Fruit fly (Drosophila melanogaster) whole organism, prepupa: Measurements from ENCODE around the gene Drak.

Experiments used
- Blimp-1 ChIP-seq: fragments of 200-800 bp; sonication (Bioruptor generic); optimal IDR thresholded peaks from 3 replicates; lab custom pipeline; 2017; ENCODE audit warnings: missing biosample characterization, missing genetic modification characterization, mild to moderate bottlenecking, moderate library complexity, missing genetic modification reagents
- CG10669 ChIP-seq: fragments of 200-800 bp; sonication (Bioruptor generic); optimal IDR thresholded peaks from 3 replicates; lab custom pipeline; 2018; ENCODE audit warnings: missing biosample characterization, mild to moderate bottlenecking, missing genetic modification characterization, moderate library complexity
- CG11294 ChIP-seq: fragments of 200-800 bp; sonication (Bioruptor generic); IDR thresholded peaks from 2 replicates; pipeline ENCODE4 v1.3.6; 2022; ENCODE audit warnings: missing biosample characterization, missing genetic modification characterization
- CG11762 ChIP-seq: fragments of 200-800 bp; sonication (Bioruptor generic); optimal IDR thresholded peaks from 3 replicates; lab custom pipeline; 2016; ENCODE audit warnings: missing biosample characterization, missing genetic modification characterization; ENCODE audit not compliant: insufficient read depth
- CG15336 ChIP-seq: fragments of 200-800 bp; sonication (Bioruptor generic); IDR thresholded peaks from 2 replicates; pipeline ENCODE4 v1.3.6; 2022; ENCODE audit warnings: missing biosample characterization, missing genetic modification characterization
- CG1621 ChIP-seq: fragments of 200-800 bp; sonication (Bioruptor generic); optimal IDR thresholded peaks from 3 replicates; lab custom pipeline; 2018; ENCODE audit warnings: missing biosample characterization, mild to moderate bottlenecking, missing genetic modification characterization
- CG16779 ChIP-seq: fragments of 200-800 bp; sonication (Bioruptor generic); optimal IDR thresholded peaks from 3 replicates; lab custom pipeline; 2017; ENCODE audit warnings: missing biosample characterization, mild to moderate bottlenecking, missing genetic modification characterization
- CG31627 ChIP-seq: fragments of 200-800 bp; sonication (Bioruptor generic); optimal IDR thresholded peaks from 3 replicates; lab custom pipeline; 2016; ENCODE audit warnings: missing biosample characterization, missing genetic modification characterization
- CG32006 ChIP-seq: fragments of 200-800 bp; sonication (Bioruptor generic); optimal IDR thresholded peaks from 3 replicates; lab custom pipeline; 2017; ENCODE audit warnings: missing biosample characterization, mild to moderate bottlenecking, missing genetic modification characterization
- CG3919 ChIP-seq: fragments of 200-800 bp; sonication (Bioruptor generic); optimal IDR thresholded peaks from 3 replicates; lab custom pipeline; 2016; ENCODE audit warnings: missing biosample characterization, missing genetic modification characterization
- CG6163 ChIP-seq: fragments of 200-800 bp; sonication (Bioruptor generic); IDR thresholded peaks from 3 replicates; pipeline ENCODE4 v1.3.6; 2022; ENCODE audit warnings: missing biosample characterization, missing genetic modification characterization
- CG6276 ChIP-seq: fragments of 200-800 bp; sonication (Bioruptor generic); optimal IDR thresholded peaks from 2 replicates; lab custom pipeline; 2017; ENCODE audit warnings: missing biosample characterization, mild to moderate bottlenecking, missing genetic modification characterization
- CG6792 ChIP-seq: fragments of 200-800 bp; sonication (Bioruptor generic); optimal IDR thresholded peaks from 3 replicates; lab custom pipeline; 2016; ENCODE audit warnings: missing biosample characterization, missing genetic modification characterization
- CG6808 ChIP-seq: fragments of 200-800 bp; sonication (Bioruptor generic); optimal IDR thresholded peaks from 3 replicates; lab custom pipeline; 2017; ENCODE audit warnings: missing biosample characterization, missing genetic modification characterization, mild to moderate bottlenecking, moderate library complexity, missing genetic modification reagents
- CG7368 ChIP-seq: fragments of 200-800 bp; sonication (Bioruptor generic); optimal IDR thresholded peaks from 3 replicates; lab custom pipeline; 2016; ENCODE audit warnings: missing biosample characterization, missing genetic modification characterization
- Eip78C ChIP-seq: fragments of 200-800 bp; sonication (Bioruptor generic); peaks from one replicate; lab custom pipeline; 2016; ENCODE audit warnings: missing biosample characterization, missing genetic modification characterization
- Eip93F ChIP-seq: fragments of 200-800 bp; sonication (Bioruptor generic); optimal IDR thresholded peaks from 2 replicates; lab custom pipeline; 2016; ENCODE audit warnings: missing biosample characterization, mild to moderate bottlenecking, missing genetic modification characterization
- Ets21C ChIP-seq: fragments of 200-800 bp; sonication (Bioruptor generic); optimal IDR thresholded peaks from 3 replicates; lab custom pipeline; 2016; ENCODE audit warnings: missing biosample characterization, missing genetic modification characterization
- Gug ChIP-seq: fragments of 200-800 bp; sonication (Bioruptor generic); IDR thresholded peaks from 2 replicates; pipeline ENCODE4 v1.3.6; 2022; ENCODE audit warnings: missing biosample characterization, missing genetic modification characterization
- Hr38 ChIP-seq: sonication (Bioruptor generic); optimal IDR thresholded peaks from 2 replicates; lab custom pipeline; 2016; ENCODE audit warnings: missing biosample characterization, missing genetic modification characterization
- Hr4 ChIP-seq: fragments of 200-800 bp; sonication (Bioruptor generic); optimal IDR thresholded peaks from 3 replicates; lab custom pipeline; 2016; ENCODE audit warnings: missing biosample characterization, missing genetic modification characterization
- Lpt ChIP-seq: fragments of 200-800 bp; sonication (Bioruptor generic); optimal IDR thresholded peaks from 3 replicates; lab custom pipeline; 2016; ENCODE audit warnings: missing biosample characterization, missing genetic modification characterization
- Met ChIP-seq: fragments of 200-800 bp; sonication (Bioruptor generic); optimal IDR thresholded peaks from 3 replicates; lab custom pipeline; 2016; ENCODE audit warnings: missing biosample characterization, missing genetic modification characterization
- OdsH ChIP-seq: fragments of 200-800 bp; sonication (Bioruptor generic); optimal IDR thresholded peaks from 3 replicates; lab custom pipeline; 2016; ENCODE audit warnings: missing biosample characterization, missing genetic modification characterization
- Smox ChIP-seq: fragments of 200-800 bp; sonication (Bioruptor generic); optimal IDR thresholded peaks from 3 replicates; lab custom pipeline; 2016; ENCODE audit warnings: missing biosample characterization, missing genetic modification characterization
- Sox102F ChIP-seq: fragments of 200-800 bp; sonication (Bioruptor generic); optimal IDR thresholded peaks from 2 replicates; lab custom pipeline; 2016; ENCODE audit warnings: missing biosample characterization, mild to moderate bottlenecking, missing genetic modification characterization
- Sox14 ChIP-seq: fragments of 200-800 bp; sonication (Bioruptor generic); optimal IDR thresholded peaks from 3 replicates; lab custom pipeline; 2016; ENCODE audit warnings: missing biosample characterization, missing genetic modification characterization
- achi ChIP-seq: fragments of 200-800 bp; sonication (Bioruptor generic); optimal IDR thresholded peaks from 3 replicates; lab custom pipeline; 2016; ENCODE audit warnings: missing biosample characterization, missing genetic modification characterization
- cyc ChIP-seq: fragments of 200-800 bp; sonication (Bioruptor generic); optimal IDR thresholded peaks from 3 replicates; lab custom pipeline; 2016; ENCODE audit warnings: missing biosample characterization, missing genetic modification characterization
- dac ChIP-seq: fragments of 200-800 bp; sonication (Bioruptor generic); optimal IDR thresholded peaks from 2 replicates; lab custom pipeline; 2017; ENCODE audit warnings: missing biosample characterization, mild to moderate bottlenecking, missing genetic modification characterization
- dsx ChIP-seq: fragments of 200-800 bp; optimal IDR thresholded peaks from 3 replicates; lab custom pipeline; 2019; ENCODE audit warnings: missing biosample characterization, mild to moderate bottlenecking, missing genetic modification characterization, moderate library complexity; ENCODE audit not compliant: poor library complexity, severe bottlenecking
- eg ChIP-seq: fragments of 200-800 bp; sonication (Bioruptor generic); IDR thresholded peaks from 3 replicates; pipeline ENCODE4 v1.3.6; 2022; ENCODE audit warnings: missing biosample characterization, missing genetic modification characterization
- esn ChIP-seq: fragments of 200-800 bp; sonication (Bioruptor generic); optimal IDR thresholded peaks from 2 replicates; lab custom pipeline; 2016; ENCODE audit warnings: missing biosample characterization, mild to moderate bottlenecking, missing genetic modification characterization, moderate library complexity
- fd59A ChIP-seq: fragments of 200-800 bp; sonication (Bioruptor generic); optimal IDR thresholded peaks from 2 replicates; lab custom pipeline; 2017; ENCODE audit warnings: missing biosample characterization, mild to moderate bottlenecking, missing genetic modification characterization, missing genetic modification reagents
- fd85E ChIP-seq: fragments of 200-800 bp; sonication (Bioruptor generic); optimal IDR thresholded peaks from 3 replicates; lab custom pipeline; 2016; ENCODE audit warnings: missing biosample characterization, missing genetic modification characterization
- fkh ChIP-seq: fragments of 200-800 bp; sonication (Bioruptor generic); optimal IDR thresholded peaks from 3 replicates; lab custom pipeline; 2017; ENCODE audit warnings: missing biosample characterization, mild to moderate bottlenecking, missing genetic modification characterization, moderate library complexity
- lz ChIP-seq: fragments of 200-800 bp; sonication (Bioruptor generic); optimal IDR thresholded peaks from 3 replicates; lab custom pipeline; 2016; ENCODE audit warnings: missing biosample characterization, missing genetic modification characterization
- net ChIP-seq: fragments of 200-800 bp; sonication (Bioruptor generic); optimal IDR thresholded peaks from 3 replicates; lab custom pipeline; 2016; ENCODE audit warnings: missing biosample characterization, missing genetic modification characterization
- pdm3 ChIP-seq: fragments of 200-800 bp; sonication (Bioruptor generic); optimal IDR thresholded peaks from 3 replicates; lab custom pipeline; 2016; ENCODE audit warnings: missing biosample characterization, missing genetic modification characterization
- spab ChIP-seq: fragments of 200-800 bp; sonication (Bioruptor generic); optimal IDR thresholded peaks from 2 replicates; lab custom pipeline; 2017; ENCODE audit warnings: missing biosample characterization, mild to moderate bottlenecking, missing genetic modification characterization, missing genetic modification reagents
- ss ChIP-seq, 2 experiments: fragments of 200-800 bp; sonication (Bioruptor generic); optimal IDR thresholded peaks; 2 replicates in 1 of 2; 3 replicates in 1 of 2; lab custom pipeline; 2017 to 2018; ENCODE audit warnings: mild to moderate bottlenecking in 2 of 2, missing biosample characterization in 2 of 2, missing genetic modification characterization in 2 of 2, moderate library complexity in 1 of 2
- topi ChIP-seq: fragments of 200-800 bp; sonication (Bioruptor generic); optimal IDR thresholded peaks from 3 replicates; lab custom pipeline; 2016; ENCODE audit warnings: missing biosample characterization, missing genetic modification characterization
- vri ChIP-seq: fragments of 200-800 bp; sonication (Bioruptor generic); optimal IDR thresholded peaks from 3 replicates; lab custom pipeline; 2016; ENCODE audit warnings: missing biosample characterization, mild to moderate bottlenecking, missing genetic modification characterization

The Drak gene

DNA sequence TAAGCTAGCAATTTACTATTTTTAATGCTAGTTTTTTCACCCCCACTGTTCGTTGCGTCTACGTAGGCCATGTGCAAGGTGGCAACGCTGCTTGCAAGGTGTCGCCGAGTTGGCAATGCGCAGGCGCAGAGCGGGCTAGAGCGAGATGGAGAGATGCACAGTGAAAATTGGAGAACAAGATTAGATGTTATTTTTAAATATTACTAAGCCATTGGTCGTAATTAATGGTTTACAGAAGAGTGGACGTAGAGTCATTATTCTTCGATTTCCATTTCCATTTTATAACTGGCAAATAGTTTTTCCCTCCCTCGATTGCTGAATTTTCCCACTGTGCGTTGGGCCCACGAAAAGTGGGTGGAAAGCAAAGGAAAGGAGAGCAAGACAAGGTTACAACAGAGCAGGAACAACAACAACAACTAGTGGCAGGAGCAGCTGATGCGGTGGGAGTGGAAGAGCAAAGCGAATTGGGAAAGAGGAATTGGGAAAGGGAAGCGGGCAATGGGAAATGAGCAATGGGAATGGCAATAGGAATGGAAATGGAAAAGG, 40.0 kb upstream of the Drak start (continued):
- peak; percentile 77 for TF ChIP-seq OdsH (GFP tag; lab: Kevin White, UChicago)
- TF ChIP-seq Gug (GFP tag; lab: Robert Waterston, UW) = peak; percentile 90
- TF ChIP-seq CG16779 (tag; lab: Kevin White, UChicago) = peak; percentile 82
- TF ChIP-seq achi = peak; percentile 86
- TF ChIP-seq Ets21C (GFP tag; lab: Kevin White, UChicago) = peak; percentile 56
- TF ChIP-seq vri (GFP tag; lab: Kevin White, UChicago) = peak; percentile 57
- TF ChIP-seq CG11294 (GFP tag; lab: Robert Waterston, UW) = peak; percentile 80
- TF ChIP-seq CG6163 (GFP tag; lab: Robert Waterston, UW) = peak; percentile 96
- TF ChIP-seq net (GFP tag; lab: Kevin White, UChicago) = peak; percentile 88
- TF ChIP-seq topi = peak; percentile 80
- peak; percentile 77 for TF ChIP-seq esn (GFP tag; lab: Kevin White, UChicago)
- peak; percentile 63 for TF ChIP-seq fd59A (GFP tag; lab: Kevin White, UChicago)
- TF ChIP-seq Eip93F (GFP tag; lab: Kevin White, UChicago) = no peak
- TF ChIP-seq ss (GFP tag; optimal IDR thresholded peaks at IDR 0.05; lab: Kevin White, UChicago) = peak; percentile 68 to 77
- peak; percentile 70 for TF ChIP-seq cyc (GFP tag; lab: Kevin White, UChicago)
- TF ChIP-seq dsx (GFP tag; lab: Kevin White, UChicago) = peak; percentile 85
- no peak for TF ChIP-seq Hr38
- no peak for TF ChIP-seq Blimp-1 (GFP tag; lab: Kevin White, UChicago)
- peak; percentile 80 for TF ChIP-seq CG1621
- peak; percentile 74 for TF ChIP-seq spab (GFP tag; lab: Kevin White, UChicago)
- peak; percentile 69 for TF ChIP-seq Smox (GFP tag; lab: Kevin White, UChicago)
- TF ChIP-seq CG6808 = peak; percentile 68

dm6 chrX:11453638-11454037, 39.3 kb upstream of the Drak start:
- TF ChIP-seq CG31627 (no peak), Sox102F (GFP tag; lab: Kevin White, UChicago) (no peak), CG16779 (tag; lab: Kevin White, UChicago) (no peak), topi (no peak), CG10669 (no peak)

DNA sequence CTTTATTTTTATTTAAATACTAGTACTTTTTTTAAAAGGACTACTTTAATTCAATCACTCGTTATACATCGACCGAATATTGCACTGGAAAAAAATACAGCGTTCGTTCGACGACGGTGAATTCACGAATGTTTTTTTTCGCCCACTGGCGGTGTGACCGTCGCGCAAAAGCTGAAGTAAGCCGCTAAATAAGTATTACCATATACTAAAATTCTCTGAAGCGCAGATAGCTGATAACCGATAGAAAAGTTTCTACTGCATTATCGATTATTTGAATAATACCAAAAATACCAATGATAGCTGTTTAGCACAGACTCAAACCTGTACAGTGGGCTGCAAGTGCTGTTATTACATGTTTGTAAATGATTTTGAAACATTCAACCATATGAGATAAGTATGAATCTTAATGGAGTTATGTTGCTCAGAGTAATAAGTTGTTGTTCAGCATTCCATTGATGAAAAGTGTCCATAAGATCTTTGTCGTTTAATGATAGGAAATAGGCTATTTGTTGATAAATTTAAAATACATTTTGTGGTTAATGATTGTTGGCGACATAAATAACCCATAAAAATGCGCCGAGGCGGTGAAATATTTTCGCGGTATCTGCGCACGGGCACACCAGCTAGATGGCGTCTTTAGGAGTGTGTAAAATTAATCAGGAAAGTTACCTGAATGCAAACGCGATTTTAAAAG, 38.6 kb upstream of the Drak start, which contains the start of the genes Evi5 and HP5:
Gene Evi5, minus strand, starts transcription at position 198 of the 694 bp plus-strand sequence.
Gene HP5, plus strand, starts transcription at position 598 of the 694 bp plus-strand sequence.
- TF ChIP-seq Ets21C (GFP tag; lab: Kevin White, UChicago) (peak; percentile 29), CG6276 (GFP tag; lab: Kevin White, UChicago) (no peak), spab (GFP tag; lab: Kevin White, UChicago) (no peak), achi (no peak), CG3919 (GFP tag; lab: Kevin White, UChicago) (peak; percentile 17), dac (GFP tag; lab: Kevin White, UChicago) (peak; percentile 22), CG15336 (peak; percentile 10; the same call in 1 of the 2 replicates), CG7368 (GFP tag; lab: Kevin White, UChicago) (no peak), Eip78C (peak; percentile 76), fd85E (GFP tag; lab: Kevin White, UChicago) (no peak), eg (GFP tag; lab: Robert Waterston, UW) (peak; percentile 72; the same call in 2 of the 3 replicates), fd59A (GFP tag; lab: Kevin White, UChicago) (no peak), Blimp-1 (GFP tag; lab: Kevin White, UChicago) (no peak), fkh (GFP tag; lab: Kevin White, UChicago) (no peak), Met (GFP tag; lab: Kevin White, UChicago) (peak; percentile 51), Sox14 (GFP tag; lab: Kevin White, UChicago) (peak; percentile 17), Sox102F (GFP tag; lab: Kevin White, UChicago) (peak; percentile 7), CG6163 (GFP tag; lab: Robert Waterston, UW) (0 out of 3 replicates have a peak, but pooled peaks have one; percentile 11), Smox (GFP tag; lab: Kevin White, UChicago) (no peak), CG31627 (peak; percentile 55), Lpt (GFP tag; lab: Kevin White, UChicago) (no peak), vri (GFP tag; lab: Kevin White, UChicago) (peak; percentile 13), CG11762 (GFP tag; lab: Kevin White, UChicago) (no peak), esn (GFP tag; lab: Kevin White, UChicago) (peak; percentile 6), CG6792 (GFP tag; lab: Kevin White, UChicago) (no peak), Hr4 (GFP tag; lab: Kevin White, UChicago) (peak; percentile 48), CG32006 (GFP tag; lab: Kevin White, UChicago) (no peak), CG1621 (peak; percentile 99), lz (peak; percentile 78), CG11294 (GFP tag; lab: Robert Waterston, UW) (peak; percentile 55; the same call in 1 of the 2 replicates), ss (GFP tag; optimal IDR thresholded peaks at IDR 0.05; lab: Kevin White, UChicago) (no peak), pdm3 (GFP tag; lab: Kevin White, UChicago) (no peak)
